Comparison of ENCODE assay signal across 4 fruit fly cellular contexts in genomic region chr3R:6948954-6949708, dm6.
A peak's percentile ranks its signal among the peaks of the same experiment; 100 is the strongest.
TF ChIP-seq lines count a peak whose summit lies in the region.

No protein-coding gene starts in this region.

- no peak for TF ChIP-seq CTCF in whole organism, embryonic (GFP tag; optimal IDR thresholded peaks at IDR 0.05; lab: Kevin White, UChicago)

TF ChIP-seq in whole organism, embryonic, 481 proteins besides CTCF, POLR2A, EP300 and RAD21 (continues in another document):
- TF ChIP-seq CG9215 (GFP tag; IDR thresholded peaks at IDR 0.05; lab: Robert Waterston, UW) (no peak), B-H2 (GFP tag; optimal IDR thresholded peaks at IDR 0.05; lab: Kevin White, UChicago) (no peak), btn (GFP tag; optimal IDR thresholded peaks at IDR 0.05; lab: Kevin White, UChicago) (no peak), Sox100B (GFP tag; optimal IDR thresholded peaks at IDR 0.05; lab: Kevin White, UChicago) (no peak), D (optimal IDR thresholded peaks at IDR 0.05; lab: Kevin White, UChicago) (peak; percentile 95), D (GFP tag; optimal IDR thresholded peaks at IDR 0.05; lab: Kevin White, UChicago) (no peak), CG3163 (GFP tag; optimal IDR thresholded peaks at IDR 0.05; lab: Kevin White, UChicago) (no peak), lilli (GFP tag; optimal IDR thresholded peaks at IDR 0.05; lab: Kevin White, UChicago) (no peak), CoRest (tag; optimal IDR thresholded peaks at IDR 0.05; lab: Kevin White, UChicago) (peak; percentile 3), CG17829 (tag; optimal IDR thresholded peaks at IDR 0.05; lab: Kevin White, UChicago) (peak; percentile 52), Fer3 (tag; optimal IDR thresholded peaks at IDR 0.05; lab: Kevin White, UChicago) (no peak), Doc2 (GFP tag; IDR thresholded peaks at IDR 0.05; lab: Robert Waterston, UW) (no peak), ftz-f1 (GFP tag; optimal IDR thresholded peaks at IDR 0.05; lab: Kevin White, UChicago) (no peak), Sox102F (GFP tag; optimal IDR thresholded peaks at IDR 0.05; lab: Kevin White, UChicago) (peak; percentile 0), CG4707 (GFP tag; optimal IDR thresholded peaks at IDR 0.05; lab: Kevin White, UChicago) (no peak), tll (GFP tag; optimal IDR thresholded peaks at IDR 0.05; lab: Kevin White, UChicago) (peak in 1 of 2 experiments; percentile 97), Bgb (GFP tag; IDR thresholded peaks at IDR 0.05; lab: Robert Waterston, UW; ENCODE audit: partially characterized antibody) (no peak), CG32772 (GFP tag; IDR thresholded peaks at IDR 0.05; lab: Robert Waterston, UW) (no peak), YL-1 (GFP tag; optimal IDR thresholded peaks at IDR 0.05; lab: Kevin White, UChicago) (no peak), cad (GFP tag; optimal IDR thresholded peaks at IDR 0.05; lab: Kevin White, UChicago) (peak; percentile 88), CG11247 (GFP tag; IDR thresholded peaks at IDR 0.05; lab: Robert Waterston, UW) (no peak), CG4360 (GFP tag; IDR thresholded peaks at IDR 0.05; lab: Robert Waterston, UW) (no peak), zfh2 (GFP tag; optimal IDR thresholded peaks at IDR 0.05; lab: Kevin White, UChicago) (no peak), CG15696 (tag; optimal IDR thresholded peaks at IDR 0.05; lab: Kevin White, UChicago) (peak; percentile 82)

TF ChIP-seq in whole organism, prepupa, 60 proteins besides CTCF, POLR2A, EP300 and RAD21 (continues in another document):
- TF ChIP-seq fd85E (GFP tag; optimal IDR thresholded peaks at IDR 0.05; lab: Kevin White, UChicago) (no peak), CG11762 (GFP tag; optimal IDR thresholded peaks at IDR 0.05; lab: Kevin White, UChicago; ENCODE audit: insufficient read depth) (no peak), CG11294 (GFP tag; IDR thresholded peaks at IDR 0.05; lab: Robert Waterston, UW) (no peak), Eip75B (GFP tag; optimal IDR thresholded peaks at IDR 0.05; lab: Kevin White, UChicago) (peak; percentile 1), vri (GFP tag; optimal IDR thresholded peaks at IDR 0.05; lab: Kevin White, UChicago) (no peak), cyc (GFP tag; optimal IDR thresholded peaks at IDR 0.05; lab: Kevin White, UChicago) (no peak), Met (GFP tag; optimal IDR thresholded peaks at IDR 0.05; lab: Kevin White, UChicago) (peak; percentile 43), dac (GFP tag; optimal IDR thresholded peaks at IDR 0.05; lab: Kevin White, UChicago) (no peak), CG11902 (GFP tag; optimal IDR thresholded peaks at IDR 0.05; lab: Kevin White, UChicago) (no peak), spab (GFP tag; optimal IDR thresholded peaks at IDR 0.05; lab: Kevin White, UChicago) (no peak), Gug (GFP tag; IDR thresholded peaks at IDR 0.05; lab: Robert Waterston, UW) (no peak), fkh (GFP tag; optimal IDR thresholded peaks at IDR 0.05; lab: Kevin White, UChicago) (no peak), salr (GFP tag; optimal IDR thresholded peaks at IDR 0.05; lab: Kevin White, UChicago) (no peak), OdsH (GFP tag; optimal IDR thresholded peaks at IDR 0.05; lab: Kevin White, UChicago) (no peak), CG9139 (GFP tag; optimal IDR thresholded peaks at IDR 0.05; lab: Kevin White, UChicago) (no peak), CG6808 (GFP tag; optimal IDR thresholded peaks at IDR 0.05; lab: Kevin White, UChicago) (no peak), Sox15 (GFP tag; optimal IDR thresholded peaks at IDR 0.05; lab: Kevin White, UChicago) (no peak), CG3032 (tag; optimal IDR thresholded peaks at IDR 0.05; lab: Kevin White, UChicago) (no peak), CG4318 (GFP tag; optimal IDR thresholded peaks at IDR 0.05; lab: Kevin White, UChicago) (no peak), pdm3 (GFP tag; optimal IDR thresholded peaks at IDR 0.05; lab: Kevin White, UChicago) (peak; percentile 6), CG6854 (GFP tag; optimal IDR thresholded peaks at IDR 0.05; lab: Kevin White, UChicago) (no peak), svp (GFP tag; lab: Kevin White, UChicago) (peak; percentile 74), lz (GFP tag; optimal IDR thresholded peaks at IDR 0.05; lab: Kevin White, UChicago) (peak; percentile 0), CG6792 (GFP tag; optimal IDR thresholded peaks at IDR 0.05; lab: Kevin White, UChicago) (no peak), CG32006 (GFP tag; optimal IDR thresholded peaks at IDR 0.05; lab: Kevin White, UChicago) (peak; percentile 23)

TF ChIP-seq in whole organism, pupa, 21 proteins besides CTCF, POLR2A, EP300 and RAD21:
- peak; percentile 9 for TF ChIP-seq CG8159 (tag; optimal IDR thresholded peaks at IDR 0.05; lab: Kevin White, UChicago)
- 0 out of 3 replicates have a peak, but pooled peaks have one; percentile 18 for TF ChIP-seq CG4496 (GFP tag; IDR thresholded peaks at IDR 0.05; lab: Robert Waterston, UW)
- TF ChIP-seq CG17806 (tag; optimal IDR thresholded peaks at IDR 0.05; lab: Kevin White, UChicago), result peak; percentile 14
- no peak for TF ChIP-seq CG34367 (tag; optimal IDR thresholded peaks at IDR 0.05; lab: Kevin White, UChicago)
- peak; percentile 29 for TF ChIP-seq CG14655 (GFP tag; optimal IDR thresholded peaks at IDR 0.05; lab: Kevin White, UChicago)
- no peak for TF ChIP-seq CG10348 (GFP tag; IDR thresholded peaks at IDR 0.05; lab: Robert Waterston, UW)
- no peak for TF ChIP-seq D1 (tag; optimal IDR thresholded peaks at IDR 0.05; lab: Kevin White, UChicago)
- TF ChIP-seq Pif1A (GFP tag; optimal IDR thresholded peaks at IDR 0.05; lab: Kevin White, UChicago), result peak; percentile 8
- TF ChIP-seq Pif1B (GFP tag; optimal IDR thresholded peaks at IDR 0.05; lab: Kevin White, UChicago), result peak; percentile 11
- no peak for TF ChIP-seq CG8301 (tag; optimal IDR thresholded peaks at IDR 0.05; lab: Kevin White, UChicago)
- no peak for TF ChIP-seq gl (tag; optimal IDR thresholded peaks at IDR 0.05; lab: Kevin White, UChicago)

TF ChIP-seq in whole organism, wandering third instar larva, 38 proteins besides CTCF, POLR2A, EP300 and RAD21:
- no peak for TF ChIP-seq pan (optimal IDR thresholded peaks at IDR 0.05; lab: Kevin White, UChicago)
- no peak for TF ChIP-seq ey (GFP tag; optimal IDR thresholded peaks at IDR 0.05; lab: Kevin White, UChicago)
- TF ChIP-seq usp (GFP tag; optimal IDR thresholded peaks at IDR 0.05; lab: Kevin White, UChicago), result no peak
- TF ChIP-seq Rel (GFP tag; optimal IDR thresholded peaks at IDR 0.05; lab: Kevin White, UChicago), result no peak
- no peak for TF ChIP-seq Rel (tag; optimal IDR thresholded peaks at IDR 0.05; lab: Kevin White, UChicago)
- no peak for TF ChIP-seq jim (GFP tag; optimal IDR thresholded peaks at IDR 0.05; lab: Kevin White, UChicago)
- peak; percentile 0 for TF ChIP-seq h (GFP tag; optimal IDR thresholded peaks at IDR 0.05; lab: Kevin White, UChicago)
- no peak for TF ChIP-seq Myc (optimal IDR thresholded peaks at IDR 0.05; lab: Kevin White, UChicago)
- no peak for TF ChIP-seq OdsH (GFP tag; optimal IDR thresholded peaks at IDR 0.05; lab: Kevin White, UChicago)
- TF ChIP-seq brk (GFP tag; optimal IDR thresholded peaks at IDR 0.05; lab: Kevin White, UChicago), result no peak
- peak; percentile 4 for TF ChIP-seq psq (GFP tag; optimal IDR thresholded peaks at IDR 0.05; lab: Kevin White, UChicago)
- TF ChIP-seq Hnf4 (GFP tag; optimal IDR thresholded peaks at IDR 0.05; lab: Kevin White, UChicago), result no peak
- TF ChIP-seq Hr78 (GFP tag; optimal IDR thresholded peaks at IDR 0.05; lab: Kevin White, UChicago), result no peak
- TF ChIP-seq tai (GFP tag; optimal IDR thresholded peaks at IDR 0.05; lab: Kevin White, UChicago), result no peak
- no peak for TF ChIP-seq lola (GFP tag; optimal IDR thresholded peaks at IDR 0.05; lab: Kevin White, UChicago)
- no peak for TF ChIP-seq Hr83 (GFP tag; optimal IDR thresholded peaks at IDR 0.05; lab: Kevin White, UChicago; ENCODE audit: poor library complexity, severe bottlenecking)
- TF ChIP-seq rgr (GFP tag; optimal IDR thresholded peaks at IDR 0.05; lab: Kevin White, UChicago), result peak; percentile 0
- TF ChIP-seq sage (GFP tag; optimal IDR thresholded peaks at IDR 0.05; lab: Kevin White, UChicago), result no peak
- TF ChIP-seq Abd-B (GFP tag; optimal IDR thresholded peaks at IDR 0.05; lab: Kevin White, UChicago), result no peak

Comparison
In these comparisons a context has a peak if more than half of its experiments do, and no peak if none do; other contexts are left out.
1. Of the 7 proteins assayed by ChIP-seq in both whole organism, embryonic and whole organism, prepupa: peak only in whole organism, embryonic: none; only in whole organism, prepupa: Hr39; in both: Sox102F; in neither: 5.